Worm (Caenorhabditis elegans): ENCODE results near the gene F39G3.3.

DNA sequence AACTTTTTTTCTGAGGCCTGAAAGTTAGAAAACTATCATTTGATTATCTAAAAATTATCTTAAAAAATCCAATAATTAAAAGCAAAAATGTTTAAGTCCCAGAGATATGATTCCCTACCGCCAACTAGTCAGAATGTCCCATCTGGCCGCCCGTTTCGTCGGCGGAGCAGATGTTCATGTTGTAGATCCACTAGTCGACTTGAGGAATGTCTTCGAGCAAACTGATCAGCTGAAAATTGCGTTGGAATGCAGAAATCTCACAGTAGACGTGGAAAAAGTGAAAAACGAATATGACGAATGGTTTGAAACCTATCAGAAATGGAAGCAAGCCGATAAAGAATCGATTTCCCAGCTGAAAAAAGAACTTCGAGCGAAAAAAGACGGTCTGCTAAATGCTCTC is 42.5 kb upstream of the F39G3.3 start, which contains the start of gene K03B4.1:
- TF ChIP-seq nhr-237 (tag; optimal IDR thresholded peaks at IDR 0.05) (no peak), pqm-1 (tag; optimal IDR thresholded peaks at IDR 0.05) (no peak), elt-3 (tag; optimal IDR thresholded peaks at IDR 0.05) (no peak), unc-98 (GFP tag; IDR thresholded peaks at IDR 0.05) (no peak), aly-2 (tag; optimal IDR thresholded peaks at IDR 0.05) (no peak), lsy-2 (tag; optimal IDR thresholded peaks at IDR 0.05) (no peak), alr-1 (tag; optimal IDR thresholded peaks at IDR 0.05; ENCODE audit: borderline replicate concordance) (no peak)
